Fruit fly (Drosophila melanogaster): ENCODE data around the gene MsR1.

DNA sequence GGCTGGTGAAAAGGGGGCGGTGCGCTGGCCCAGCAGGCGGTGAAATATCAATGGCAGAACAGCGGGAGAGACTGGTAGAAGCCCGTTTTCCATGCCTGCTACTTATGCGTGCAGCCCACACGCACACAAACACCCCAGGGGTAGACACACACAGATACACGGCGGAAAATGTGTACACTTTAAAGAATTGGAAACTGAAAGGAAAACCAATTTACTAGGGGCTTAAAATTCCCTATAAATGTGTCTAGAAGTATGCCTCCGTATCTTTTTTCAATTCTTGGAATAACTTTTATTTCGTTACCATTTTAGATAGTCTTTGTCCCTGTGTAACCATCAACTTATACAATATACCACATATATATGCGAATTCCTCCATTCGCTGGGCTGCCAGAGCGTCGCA, 9.7 kb downstream of the MsR1 start:
- TF ChIP-seq CTCF (optimal IDR thresholded peaks at IDR 0.05): no peak
- TF ChIP-seq CG8478 (optimal IDR thresholded peaks at IDR 0.05): no peak
